Fruit fly (Drosophila melanogaster) whole organism: ENCODE measurements around the gene Rad60.
A peak's percentile ranks its signal among the peaks of the same experiment; 100 is the strongest.

Experiments
- CG8478 ChIP-seq: fragments of >200 bp; optimal IDR thresholded peaks from 2 replicates; lab custom pipeline; 2018; ENCODE audit warnings: inconsistent platforms
- Dll ChIP-seq: fragments of >200 bp; optimal IDR thresholded peaks from 2 replicates; lab custom pipeline; 2017
- EcR ChIP-seq, 2 experiments: fragments of >200 bp; optimal IDR thresholded peaks; 2 replicates each; lab custom pipeline; 2017; ENCODE audit warnings: missing biosample characterization in 2 of 2, missing genetic modification characterization in 2 of 2, missing genetic modification reagents in 2 of 2
- pan ChIP-seq: fragments of >200 bp; optimal IDR thresholded peaks from 2 replicates; lab custom pipeline; 2017
- psq ChIP-seq: fragments of >200 bp; optimal IDR thresholded peaks from 2 replicates; lab custom pipeline; 2017
- usp ChIP-seq: fragments of >200 bp; optimal IDR thresholded peaks from 2 replicates; lab custom pipeline; 2017; ENCODE audit warnings: missing biosample characterization, missing genetic modification characterization, mixed read lengths

Rad60 gene

DNA sequence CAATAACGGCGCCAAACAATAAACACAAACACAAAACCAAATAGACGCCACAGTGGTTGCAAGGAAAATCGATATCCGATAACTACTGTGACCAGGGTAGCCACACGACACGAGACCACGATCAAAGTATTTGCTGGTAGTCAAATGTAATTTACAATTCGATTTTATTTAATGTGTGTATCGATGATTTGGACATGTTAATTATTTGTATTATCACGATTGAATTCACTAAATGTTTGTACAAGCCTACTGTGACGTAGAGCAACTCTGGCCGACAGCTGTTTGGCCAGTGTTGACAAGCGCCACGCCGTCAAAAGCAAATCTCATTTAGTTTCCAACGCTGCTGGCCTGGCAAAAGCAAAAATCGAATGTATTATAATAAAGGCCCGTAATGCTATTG is at the start of gene Rad60, which contains the start of gene EloA:
Gene Rad60, minus strand, starts transcription at position 222 of the 400 bp plus-strand sequence.
Gene EloA, plus strand, starts transcription at position 308 of the 400 bp plus-strand sequence.
- no peak for TF ChIP-seq CG8478 (lab: Kevin White, UChicago)
- no peak for TF ChIP-seq Dll
- no peak for TF ChIP-seq psq (lab: Kevin White, UChicago)
- TF ChIP-seq usp (GFP tag; lab: Kevin White, UChicago) = no peak
- TF ChIP-seq pan (lab: Kevin White, UChicago) = no peak
- no peak for TF ChIP-seq EcR (GFP tag; optimal IDR thresholded peaks at IDR 0.05; lab: Kevin White, UChicago)

dm6 chr3R:23300091-23300918 is 49.0 kb upstream of the Rad60 start:
- no peak for TF ChIP-seq CG8478 (lab: Kevin White, UChicago)
- no peak for TF ChIP-seq psq (lab: Kevin White, UChicago)
- no peak for TF ChIP-seq pan (lab: Kevin White, UChicago)
- no peak for TF ChIP-seq Dll
- TF ChIP-seq EcR (GFP tag; optimal IDR thresholded peaks at IDR 0.05; lab: Kevin White, UChicago) = no peak
- TF ChIP-seq usp (GFP tag; lab: Kevin White, UChicago) = no peak

- TF ChIP-seq psq (lab: Kevin White, UChicago) (no peak), CG8478 (lab: Kevin White, UChicago) (no peak), Dll (no peak), pan (lab: Kevin White, UChicago) (no peak), EcR (GFP tag; optimal IDR thresholded peaks at IDR 0.05; lab: Kevin White, UChicago) (no peak)
Observed at dm6 chr3R:23297132-23297862, 46.0 kb upstream of the Rad60 start.

DNA sequence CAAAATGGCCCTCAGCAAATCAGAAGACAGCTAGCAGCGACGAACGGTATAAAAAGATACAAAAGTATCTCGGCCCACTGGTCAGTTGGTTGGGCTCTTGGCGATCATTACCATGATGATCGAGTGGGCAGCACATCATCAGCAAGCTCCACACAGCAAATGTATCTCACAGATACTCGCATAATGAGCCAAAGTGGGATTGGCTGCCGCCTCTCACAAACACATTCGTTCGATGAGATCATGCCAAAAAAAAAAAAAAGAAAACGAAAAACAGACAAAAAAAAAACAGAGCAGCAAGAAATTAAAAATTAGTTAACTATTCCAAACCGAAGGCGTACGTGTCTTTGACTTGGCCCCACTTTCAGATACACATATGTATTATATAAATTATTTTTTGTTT is 44.9 kb upstream of the Rad60 start:
- TF ChIP-seq Dll = no peak
- no peak for TF ChIP-seq EcR (GFP tag; optimal IDR thresholded peaks at IDR 0.05; lab: Kevin White, UChicago)
- no peak for TF ChIP-seq pan (lab: Kevin White, UChicago)
- no peak for TF ChIP-seq psq (lab: Kevin White, UChicago)
- no peak for TF ChIP-seq usp (GFP tag; lab: Kevin White, UChicago)
- TF ChIP-seq CG8478 (lab: Kevin White, UChicago) = no peak

- TF ChIP-seq Dll = peak; percentile 70
- no peak for TF ChIP-seq psq (lab: Kevin White, UChicago)
- TF ChIP-seq pan (lab: Kevin White, UChicago) = no peak
- TF ChIP-seq EcR (GFP tag; optimal IDR thresholded peaks at IDR 0.05; lab: Kevin White, UChicago) = no peak
- peak; percentile 90 for TF ChIP-seq CG8478 (lab: Kevin White, UChicago)
- TF ChIP-seq usp (GFP tag; lab: Kevin White, UChicago) = no peak
Observed at dm6 chr3R:23295360-23295772, 44.1 kb upstream of the Rad60 start.

DNA sequence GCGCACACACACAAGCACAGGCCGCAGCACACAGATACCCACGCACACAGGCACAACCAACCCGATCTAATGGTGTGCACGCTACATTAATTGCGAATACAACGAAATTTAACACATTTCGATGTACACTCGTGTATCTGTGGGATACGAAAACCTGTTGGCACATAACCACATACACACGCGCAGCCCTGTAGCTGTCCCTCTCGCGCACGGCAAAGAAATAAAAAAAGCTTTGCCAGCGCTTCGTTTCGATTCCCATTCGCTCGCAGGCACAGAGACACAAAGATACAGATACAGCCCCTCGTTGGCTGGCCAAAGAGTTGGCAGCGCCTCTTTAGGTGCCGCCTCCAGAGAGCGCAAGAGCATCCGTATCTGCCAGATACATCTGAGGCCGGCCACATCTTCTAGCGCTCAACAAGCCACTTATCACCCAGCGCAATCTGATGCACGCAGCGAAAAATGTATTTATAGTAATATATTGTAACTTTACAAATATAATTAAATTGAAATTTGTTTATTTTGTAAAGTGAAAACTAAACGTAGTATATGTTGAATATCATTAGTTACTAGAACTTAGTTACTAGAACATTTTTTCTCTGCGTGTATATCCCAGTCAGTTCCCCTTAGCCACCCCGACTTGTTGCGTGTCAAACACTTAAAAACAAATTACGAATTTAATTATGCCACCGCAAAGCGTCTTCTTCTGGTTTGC is 41.9 kb upstream of the Rad60 start:
- TF ChIP-seq EcR (GFP tag; optimal IDR thresholded peaks at IDR 0.05; lab: Kevin White, UChicago) = no peak
- TF ChIP-seq usp (GFP tag; lab: Kevin White, UChicago) = no peak
- no peak for TF ChIP-seq pan (lab: Kevin White, UChicago)
- peak; percentile 72 for TF ChIP-seq CG8478 (lab: Kevin White, UChicago)
- no peak for TF ChIP-seq psq (lab: Kevin White, UChicago)
- no peak for TF ChIP-seq Dll

dm6 chr3R:23292267-23292666 is 41.0 kb upstream of the Rad60 start:
- TF ChIP-seq Dll (no peak), pan (lab: Kevin White, UChicago) (no peak), CG8478 (lab: Kevin White, UChicago) (no peak), usp (GFP tag; lab: Kevin White, UChicago) (no peak), EcR (GFP tag; optimal IDR thresholded peaks at IDR 0.05; lab: Kevin White, UChicago) (no peak), psq (lab: Kevin White, UChicago) (no peak)

- TF ChIP-seq EcR (GFP tag; optimal IDR thresholded peaks at IDR 0.05; lab: Kevin White, UChicago) (no peak), CG8478 (lab: Kevin White, UChicago) (no peak), usp (GFP tag; lab: Kevin White, UChicago) (no peak), pan (lab: Kevin White, UChicago) (no peak), psq (lab: Kevin White, UChicago) (no peak), Dll (no peak)
Observed at dm6 chr3R:23290089-23290488, 38.8 kb upstream of the Rad60 start, which contains the start of gene bb8. TSS of gene bb8 (minus strand) at chr3R:23290189.

dm6 chr3R:23287951-23288350 is 36.7 kb upstream of the Rad60 start, which contains the start of gene wam:
TSS of gene wam (minus strand) at chr3R:23288051.
- no peak for TF ChIP-seq usp (GFP tag; lab: Kevin White, UChicago)
- no peak for TF ChIP-seq Dll
- no peak for TF ChIP-seq pan (lab: Kevin White, UChicago)
- no peak for TF ChIP-seq EcR (GFP tag; optimal IDR thresholded peaks at IDR 0.05; lab: Kevin White, UChicago)
- TF ChIP-seq psq (lab: Kevin White, UChicago) = no peak
- TF ChIP-seq CG8478 (lab: Kevin White, UChicago) = no peak

dm6 chr3R:23284256-23284655 is 33.0 kb upstream of the Rad60 start:
- no peak for TF ChIP-seq Dll
- TF ChIP-seq CG8478 (lab: Kevin White, UChicago) = no peak
- no peak for TF ChIP-seq pan (lab: Kevin White, UChicago)
- no peak for TF ChIP-seq psq (lab: Kevin White, UChicago)
- no peak for TF ChIP-seq usp (GFP tag; lab: Kevin White, UChicago)
- TF ChIP-seq EcR (GFP tag; optimal IDR thresholded peaks at IDR 0.05; lab: Kevin White, UChicago) = no peak
